Fruit fly (Drosophila melanogaster) S2 (cell line): ENCODE results near the gene CG14971.

Source experiments
- CG8478 ChIP-seq: fragments of >200 bp; optimal IDR thresholded peaks from 2 replicates; lab custom pipeline; 2018
- CTCF ChIP-seq, 2 experiments: fragments of >200 bp; optimal IDR thresholded peaks; 2 replicates each; lab custom pipeline; 2018

DNA sequence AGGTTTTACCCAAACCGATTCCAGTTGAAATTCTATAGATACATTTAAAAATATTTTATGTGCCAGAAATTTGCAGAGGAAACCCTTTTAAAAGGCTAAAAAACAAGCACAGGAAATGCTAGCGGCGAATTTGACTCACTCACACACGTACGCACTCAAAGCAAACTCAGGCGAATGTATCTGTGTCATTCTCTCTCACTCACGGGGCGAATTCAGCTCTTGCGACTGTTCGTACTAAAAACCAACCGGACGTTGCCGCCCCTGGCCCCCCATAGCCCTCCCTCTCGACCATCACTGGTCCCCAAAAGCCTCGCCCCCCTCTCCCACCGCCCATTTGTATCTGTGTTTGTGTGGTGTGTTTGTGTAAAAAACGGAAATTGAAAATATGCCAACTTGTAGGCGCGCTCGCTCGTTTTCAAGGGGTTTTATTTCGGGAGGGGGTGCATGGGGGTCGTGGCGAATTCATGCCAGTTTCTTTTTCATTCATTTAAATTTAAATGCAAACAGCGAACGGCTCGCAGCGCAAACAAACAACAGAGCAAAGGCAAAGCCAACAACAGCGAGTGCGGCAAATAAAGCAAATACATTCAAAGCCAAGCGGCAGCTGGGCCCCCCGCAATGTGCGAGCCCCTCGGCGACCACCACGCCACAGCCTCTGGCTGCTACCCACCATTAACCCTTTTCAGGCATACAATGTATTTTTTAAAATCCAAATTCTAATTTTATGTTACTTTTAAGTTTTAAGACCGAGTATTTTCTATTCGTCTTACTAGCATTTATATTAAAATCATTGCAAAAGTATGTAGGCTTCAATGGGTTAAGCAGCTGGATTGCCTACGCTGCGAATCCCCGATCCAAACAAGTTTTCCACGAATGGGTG lies 52.7 kb downstream of the CG14971 start:
- TF ChIP-seq CTCF (optimal IDR thresholded peaks at IDR 0.05; lab: Kevin White, UChicago) (no peak), CG8478 (lab: Kevin White, UChicago) (peak; percentile 44)
